Worm (Caenorhabditis elegans): ENCODE data around the gene ddl-3.

Gene ddl-3

DNA sequence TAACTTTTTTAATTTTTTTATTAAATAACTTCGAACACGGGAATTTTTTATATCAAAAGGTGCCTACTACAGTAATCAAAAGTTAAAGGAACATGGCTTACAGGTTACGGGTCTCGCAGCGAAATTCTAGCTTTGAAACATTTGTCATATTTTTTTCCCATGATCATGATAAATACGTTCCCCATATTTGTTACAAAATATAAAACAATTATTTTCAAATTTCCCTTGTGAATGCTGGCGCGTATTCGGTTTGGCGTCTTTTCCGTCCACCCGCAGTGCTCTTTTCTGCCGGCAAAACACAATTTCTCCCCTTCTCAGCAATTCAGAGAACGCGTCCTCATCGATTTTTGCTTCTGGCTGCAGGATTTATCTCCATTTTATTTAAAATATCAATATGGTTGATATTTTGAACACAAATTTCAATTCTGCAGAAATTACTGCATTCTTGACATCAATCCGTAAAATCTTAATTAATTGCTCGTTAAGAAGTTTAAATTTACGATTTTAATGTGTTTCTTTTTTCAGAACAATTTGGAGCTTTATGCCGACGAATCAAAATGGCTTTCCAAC lies 21.0 kb upstream of the ddl-3 start, which contains the start of gene imb-2:
TSS of gene imb-2 (plus strand) at position 520 of the 570 bp plus-strand sequence.
- TF ChIP-seq ama-1 (optimal IDR thresholded peaks at IDR 0.05) (no peak), hmg-4 (GFP tag; optimal IDR thresholded peaks at IDR 0.05) (no peak), tbx-37 (GFP tag; conservative IDR thresholded peaks at IDR 0.05) (no peak), ceh-13 (GFP tag; optimal IDR thresholded peaks at IDR 0.05) (no peak), tra-4 (tag; optimal IDR thresholded peaks at IDR 0.05) (no peak), flt-1 (GFP tag; IDR thresholded peaks at IDR 0.05) (no peak), F13C5.2 (tag; optimal IDR thresholded peaks at IDR 0.05) (no peak), sea-1 (GFP tag; conservative IDR thresholded peaks at IDR 0.05) (no peak), scrt-1 (GFP tag; IDR thresholded peaks at IDR 0.05) (no peak), pes-1 (GFP tag; IDR thresholded peaks at IDR 0.05) (no peak), aly-1 (tag; optimal IDR thresholded peaks at IDR 0.05) (no peak), ceh-36 (tag; optimal IDR thresholded peaks at IDR 0.05) (no peak), ets-7 (tag; optimal IDR thresholded peaks at IDR 0.05) (no peak), hmbx-1 (tag; optimal IDR thresholded peaks at IDR 0.05) (no peak), tbx-11 (GFP tag; IDR thresholded peaks at IDR 0.05) (no peak)

DNA sequence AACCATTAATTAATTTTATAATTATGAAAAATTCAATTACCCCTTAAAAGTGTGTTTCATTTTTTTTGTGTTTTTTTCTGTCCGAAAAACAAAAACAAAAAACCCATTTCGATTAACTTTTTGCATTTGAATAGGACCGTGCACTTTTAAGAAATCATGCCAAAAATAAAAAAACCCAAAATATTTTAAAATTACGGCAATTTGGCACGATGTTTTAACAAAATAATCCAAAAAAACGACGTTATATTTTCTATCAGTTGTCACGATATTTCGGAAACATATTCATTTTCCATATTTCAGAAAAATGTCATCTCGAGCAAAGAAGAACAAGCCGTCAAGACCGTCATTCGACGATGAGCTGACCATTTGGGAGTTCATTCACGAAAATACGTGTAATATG lies 17.5 kb upstream of the ddl-3 start, which contains the start of gene tebp-1:
TSS of gene tebp-1 (plus strand) at position 301 of the 400 bp plus-strand sequence.
- TF ChIP-seq aly-1 (tag; optimal IDR thresholded peaks at IDR 0.05) (no peak), ets-7 (tag; optimal IDR thresholded peaks at IDR 0.05) (no peak), sea-1 (GFP tag; conservative IDR thresholded peaks at IDR 0.05) (no peak), pes-1 (GFP tag; IDR thresholded peaks at IDR 0.05) (no peak), tra-4 (tag; optimal IDR thresholded peaks at IDR 0.05) (no peak), ama-1 (optimal IDR thresholded peaks at IDR 0.05) (no peak), F13C5.2 (tag; optimal IDR thresholded peaks at IDR 0.05) (no peak), flt-1 (GFP tag; IDR thresholded peaks at IDR 0.05) (no peak), tbx-11 (GFP tag; IDR thresholded peaks at IDR 0.05) (no peak), hnd-1 (tag; optimal IDR thresholded peaks at IDR 0.05) (no peak), scrt-1 (GFP tag; IDR thresholded peaks at IDR 0.05) (no peak), hmg-4 (GFP tag; optimal IDR thresholded peaks at IDR 0.05) (no peak), ceh-36 (tag; optimal IDR thresholded peaks at IDR 0.05) (no peak), B0310.2 (tag; optimal IDR thresholded peaks at IDR 0.05) (no peak)

DNA sequence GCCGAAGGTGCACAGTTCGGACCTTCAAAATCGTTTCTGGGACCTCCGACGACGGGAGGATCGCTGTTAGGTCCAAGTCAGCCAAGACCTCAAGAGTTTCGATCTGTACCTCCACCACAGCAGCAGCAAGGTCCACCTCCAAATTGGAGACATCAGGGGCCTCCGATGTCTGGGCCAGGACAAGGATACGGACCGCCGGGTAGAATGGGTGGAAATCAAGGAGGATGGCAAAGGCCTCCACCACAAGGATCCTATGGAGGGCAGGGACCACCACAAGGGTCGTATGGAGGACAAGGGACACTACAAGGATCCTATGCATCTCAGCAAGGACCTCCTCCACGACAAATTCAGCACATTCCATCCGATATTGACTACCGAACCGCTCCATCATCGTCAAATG lies 16.4 kb upstream of the ddl-3 start:
- TF ChIP-seq ceh-36 (tag; optimal IDR thresholded peaks at IDR 0.05) = no peak
- no peak for TF ChIP-seq tbx-37 (GFP tag; conservative IDR thresholded peaks at IDR 0.05)
- no peak for TF ChIP-seq sea-1 (GFP tag; conservative IDR thresholded peaks at IDR 0.05)
- no peak for TF ChIP-seq ama-1 (optimal IDR thresholded peaks at IDR 0.05)
- TF ChIP-seq ceh-13 (GFP tag; optimal IDR thresholded peaks at IDR 0.05) = no peak
- TF ChIP-seq tbx-11 (GFP tag; IDR thresholded peaks at IDR 0.05) = no peak
- no peak for TF ChIP-seq tra-4 (tag; optimal IDR thresholded peaks at IDR 0.05)
- no peak for TF ChIP-seq pes-1 (GFP tag; IDR thresholded peaks at IDR 0.05)
- no peak for TF ChIP-seq aly-1 (tag; optimal IDR thresholded peaks at IDR 0.05)
- no peak for TF ChIP-seq flt-1 (GFP tag; IDR thresholded peaks at IDR 0.05)
- TF ChIP-seq hmg-4 (GFP tag; optimal IDR thresholded peaks at IDR 0.05) = no peak

DNA sequence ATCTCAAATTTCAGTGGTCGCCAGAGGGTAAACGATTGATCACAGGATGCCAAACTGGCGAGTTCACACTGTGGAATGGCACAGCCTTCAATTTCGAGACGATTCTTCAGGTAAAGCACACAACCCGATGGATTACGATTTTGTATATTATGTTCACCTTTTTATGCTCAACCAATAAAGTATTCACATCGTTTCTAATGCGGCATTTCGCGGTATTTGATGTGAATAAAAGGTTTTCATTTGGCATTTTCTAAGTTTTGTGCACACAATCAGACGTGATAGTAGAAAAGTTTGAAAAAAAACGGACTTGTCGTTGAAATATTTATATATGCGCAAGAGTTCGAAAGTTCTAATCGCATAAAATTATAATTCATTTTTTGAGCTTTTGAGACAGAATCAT lies 14.8 kb upstream of the ddl-3 start:
- TF ChIP-seq ets-7 (tag; optimal IDR thresholded peaks at IDR 0.05) (no peak), scrt-1 (GFP tag; IDR thresholded peaks at IDR 0.05) (no peak), tbx-37 (GFP tag; conservative IDR thresholded peaks at IDR 0.05) (no peak), hmbx-1 (tag; optimal IDR thresholded peaks at IDR 0.05) (no peak)

DNA sequence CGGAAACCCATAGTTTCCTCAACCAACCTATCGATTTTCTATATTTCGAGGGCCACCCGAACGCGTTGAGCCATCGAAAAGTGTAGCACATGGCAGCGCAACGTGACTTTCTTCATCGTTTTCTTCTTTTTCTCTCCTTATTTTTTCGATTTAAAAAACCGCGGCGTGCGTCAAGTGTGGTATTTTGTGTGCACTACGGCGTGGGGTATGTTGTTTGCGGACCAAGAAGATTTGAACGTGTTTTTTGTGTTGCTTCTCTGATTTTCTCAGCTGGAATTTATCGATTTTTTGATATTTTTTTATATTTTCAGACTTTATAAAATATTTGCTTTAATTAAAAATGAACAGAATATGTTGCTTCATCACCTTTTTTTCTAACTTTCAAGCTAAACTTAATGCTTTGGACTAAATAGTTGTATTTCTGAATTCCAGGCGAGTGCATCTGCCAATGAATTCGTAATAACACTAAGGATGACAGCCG lies 13.7 kb upstream of the ddl-3 start, which contains the start of the genes agl-1 and pfs-2:
TSS of gene agl-1 (minus strand) at position 178 of the 481 bp plus-strand sequence.
TSS of gene pfs-2 (plus strand) at position 431 of the 481 bp plus-strand sequence.
- no peak for TF ChIP-seq tra-4 (tag; optimal IDR thresholded peaks at IDR 0.05)
- no peak for TF ChIP-seq hnd-1 (tag; optimal IDR thresholded peaks at IDR 0.05)
- TF ChIP-seq pes-1 (GFP tag; IDR thresholded peaks at IDR 0.05) = peak; percentile 59
- TF ChIP-seq ets-7 (tag; optimal IDR thresholded peaks at IDR 0.05) = no peak
- no peak for TF ChIP-seq ama-1 (optimal IDR thresholded peaks at IDR 0.05)
- TF ChIP-seq B0310.2 (tag; optimal IDR thresholded peaks at IDR 0.05) = no peak
- no peak for TF ChIP-seq tbx-37 (GFP tag; conservative IDR thresholded peaks at IDR 0.05)
- peak; percentile 66 for TF ChIP-seq F13C5.2 (tag; optimal IDR thresholded peaks at IDR 0.05)
- TF ChIP-seq hmbx-1 (tag; optimal IDR thresholded peaks at IDR 0.05) = no peak
- no peak for TF ChIP-seq ceh-36 (tag; optimal IDR thresholded peaks at IDR 0.05)
- TF ChIP-seq hmg-4 (GFP tag; optimal IDR thresholded peaks at IDR 0.05) = no peak
- TF ChIP-seq sea-1 (GFP tag; conservative IDR thresholded peaks at IDR 0.05) = 0 out of 2 replicates have a peak, but pooled peaks have one; percentile 12
- TF ChIP-seq tbx-11 (GFP tag; IDR thresholded peaks at IDR 0.05) = no peak
- TF ChIP-seq aly-1 (tag; optimal IDR thresholded peaks at IDR 0.05) = no peak
- 0 out of 2 replicates have a peak, but pooled peaks have one; percentile 47 for TF ChIP-seq flt-1 (GFP tag; IDR thresholded peaks at IDR 0.05)
- no peak for TF ChIP-seq ceh-13 (GFP tag; optimal IDR thresholded peaks at IDR 0.05)
- 0 out of 2 replicates have a peak, but pooled peaks have one; percentile 52 for TF ChIP-seq scrt-1 (GFP tag; IDR thresholded peaks at IDR 0.05)

DNA sequence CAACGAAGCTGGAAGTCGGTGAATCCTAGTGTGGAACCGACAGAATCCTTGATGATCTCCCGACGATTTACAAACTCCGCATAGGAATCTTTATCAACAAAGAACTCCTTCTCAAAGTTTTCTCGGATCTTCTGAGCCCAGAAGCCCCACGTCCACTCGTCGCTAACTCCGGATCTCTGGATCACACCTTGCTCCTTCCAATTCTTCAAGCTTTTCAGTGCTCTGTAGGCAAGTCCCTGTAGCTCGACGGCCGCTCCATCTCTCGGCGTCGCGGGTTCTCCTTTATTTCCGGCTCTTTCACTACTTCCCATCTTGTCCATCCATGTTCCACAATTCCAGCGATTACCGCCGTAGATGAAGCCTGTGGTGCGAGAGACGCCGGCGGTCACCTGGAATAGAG lies 7.1 kb upstream of the ddl-3 start:
- TF ChIP-seq ceh-36 (tag; optimal IDR thresholded peaks at IDR 0.05) (no peak), aly-1 (tag; optimal IDR thresholded peaks at IDR 0.05) (no peak), hmg-4 (GFP tag; optimal IDR thresholded peaks at IDR 0.05) (no peak), F13C5.2 (tag; optimal IDR thresholded peaks at IDR 0.05) (no peak), tra-4 (tag; optimal IDR thresholded peaks at IDR 0.05) (no peak), scrt-1 (GFP tag; IDR thresholded peaks at IDR 0.05) (no peak), ets-7 (tag; optimal IDR thresholded peaks at IDR 0.05) (no peak), tbx-37 (GFP tag; conservative IDR thresholded peaks at IDR 0.05) (no peak), ama-1 (optimal IDR thresholded peaks at IDR 0.05) (no peak), ceh-13 (GFP tag; optimal IDR thresholded peaks at IDR 0.05) (no peak)

DNA sequence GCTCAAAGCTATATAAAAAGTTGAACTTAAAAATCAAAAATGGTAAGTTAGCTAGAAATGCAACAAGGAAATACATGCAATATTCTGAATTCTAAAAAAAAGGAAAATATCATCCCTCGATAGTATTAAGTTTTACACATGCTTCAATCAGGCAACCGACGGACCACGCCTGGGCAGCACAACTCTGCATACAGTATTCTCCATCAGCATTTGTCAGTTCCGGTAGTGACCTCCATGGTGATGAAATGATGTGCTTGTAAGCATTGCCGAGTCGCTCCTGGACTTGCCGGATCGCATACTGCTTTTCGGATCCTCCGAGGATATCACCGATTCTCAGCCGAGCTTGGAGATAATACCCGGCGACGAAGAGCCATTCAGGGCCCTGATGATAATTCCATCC lies 6.5 kb upstream of the ddl-3 start:
- TF ChIP-seq hnd-1 (tag; optimal IDR thresholded peaks at IDR 0.05) = no peak
- TF ChIP-seq sea-1 (GFP tag; conservative IDR thresholded peaks at IDR 0.05) = 0 out of 2 replicates have a peak, but pooled peaks have one; percentile 7

All from whole organism, early embryonic.